Worm (Caenorhabditis elegans) whole organism, L4 larva: ENCODE measurements around the gene zfp-3.

Experiments used
- F49E8.2 ChIP-seq: sonication (generic microtip); optimal IDR thresholded peaks from 2 replicates; lab custom pipeline; 2016; ENCODE audit warnings: missing compliant biosample characterization, mild to moderate bottlenecking, missing genetic modification characterization, borderline replicate concordance
- R02D3.7 ChIP-seq: fragments of 150-350 bp; sonication (generic microtip); optimal IDR thresholded peaks from 3 replicates; lab custom pipeline; 2014; ENCODE audit warnings: missing biosample characterization, missing genetic modification characterization
- Y105C5A.15 ChIP-seq: fragments of 200-800 bp; sonication (Bioruptor generic); IDR thresholded peaks from 2 replicates; pipeline ENCODE4 v1.3.6; 2022; ENCODE audit warnings: missing genetic modification characterization, missing compliant biosample characterization
- Y5F2A.4 ChIP-seq: fragments of 200-800 bp; sonication (Bioruptor generic); optimal IDR thresholded peaks from 2 replicates; lab custom pipeline; 2018; ENCODE audit warnings: mild to moderate bottlenecking, missing genetic modification characterization, missing compliant biosample characterization
- Y75B8A.6 ChIP-seq: fragments of 200-800 bp; sonication (Bioruptor generic); IDR thresholded peaks from 2 replicates; pipeline ENCODE4 v1.3.6; 2022; ENCODE audit warnings: missing genetic modification reagents, missing genetic modification characterization, missing compliant biosample characterization
- ZK337.2 ChIP-seq: fragments of 200-800 bp; sonication (Bioruptor generic); IDR thresholded peaks from 2 replicates; pipeline ENCODE4 v1.3.6; 2022; ENCODE audit warnings: missing genetic modification reagents, missing genetic modification characterization, missing compliant biosample characterization
- aha-1 ChIP-seq: fragments of 150-350 bp; peaks from one replicate; lab custom pipeline; 2014; ENCODE audit warnings: missing biosample characterization, missing genetic modification characterization
- arid-1 ChIP-seq: fragments of 200-800 bp; sonication (Bioruptor generic); conservative IDR thresholded peaks from 2 replicates; pipeline ENCODE4 v1.3.6; 2022; ENCODE audit warnings: missing genetic modification reagents, missing genetic modification characterization, missing compliant biosample characterization
- attf-4 ChIP-seq: sonication (generic microtip); optimal IDR thresholded peaks from 3 replicates; lab custom pipeline; 2017; ENCODE audit warnings: missing biosample characterization, missing genetic modification characterization
- ceh-20 ChIP-seq: fragments of 200-800 bp; sonication (Bioruptor generic); IDR thresholded peaks from 2 replicates; pipeline ENCODE4 v1.3.6; 2022; ENCODE audit warnings: missing genetic modification reagents, missing genetic modification characterization, missing compliant biosample characterization
- ceh-28 ChIP-seq: fragments of 150-350 bp; optimal IDR thresholded peaks from 2 replicates; lab custom pipeline; 2014; ENCODE audit warnings: missing biosample characterization, missing genetic modification reagents, missing genetic modification characterization
- ceh-82 ChIP-seq: sonication (generic microtip); optimal IDR thresholded peaks from 2 replicates; lab custom pipeline; 2017; ENCODE audit warnings: missing biosample characterization, missing genetic modification characterization
- daf-16 ChIP-seq, 3 experiments: sonication (generic microtip); optimal IDR thresholded peaks; 2 replicates each; lab custom pipeline; 2016 to 2017; ENCODE audit warnings: missing genetic modification characterization in 3 of 3, missing genetic modification reagents in 3 of 3, mild to moderate bottlenecking in 2 of 3, missing compliant biosample characterization in 2 of 3, missing biosample characterization in 1 of 3, moderate library complexity in 1 of 3
- dmd-6 ChIP-seq: fragments of 200-800 bp; sonication (Bioruptor generic); IDR thresholded peaks from 2 replicates; pipeline ENCODE4 v1.3.6; 2022; ENCODE audit warnings: missing genetic modification reagents, missing genetic modification characterization, missing compliant biosample characterization
- dmd-8 ChIP-seq: fragments of 200-800 bp; sonication (Bioruptor generic); IDR thresholded peaks from 2 replicates; pipeline ENCODE4 v1.3.6; 2022; ENCODE audit warnings: missing genetic modification characterization, missing compliant biosample characterization
- dpl-1 ChIP-seq: fragments of 150-350 bp; optimal IDR thresholded peaks from 2 replicates; lab custom pipeline; 2014; ENCODE audit warnings: missing biosample characterization, missing genetic modification reagents, missing genetic modification characterization
- dve-1 ChIP-seq: sonication (generic microtip); optimal IDR thresholded peaks from 2 replicates; lab custom pipeline; 2017; ENCODE audit warnings: antibody characterized with exemption, mild to moderate bottlenecking, missing genetic modification characterization, missing compliant biosample characterization; ENCODE audit not compliant: insufficient read depth
- egl-43 ChIP-seq: fragments of 200-800 bp; sonication (Bioruptor generic); IDR thresholded peaks from 2 replicates; pipeline ENCODE4 v1.3.6; 2022; ENCODE audit warnings: missing genetic modification reagents, missing genetic modification characterization, missing compliant biosample characterization
- fkh-10 ChIP-seq: fragments of 150-350 bp; optimal IDR thresholded peaks from 2 replicates; lab custom pipeline; 2014; ENCODE audit warnings: missing biosample characterization, missing genetic modification reagents, missing genetic modification characterization
- fos-1 ChIP-seq: fragments of 150-350 bp; optimal IDR thresholded peaks from 2 replicates; lab custom pipeline; 2014; ENCODE audit warnings: missing biosample characterization, missing genetic modification characterization
- hlh-11 ChIP-seq: fragments of 200-800 bp; sonication (Bioruptor generic); optimal IDR thresholded peaks from 2 replicates; lab custom pipeline; 2018; ENCODE audit warnings: mild to moderate bottlenecking, missing genetic modification characterization, missing compliant biosample characterization
- hmg-1.1 ChIP-seq: fragments of 200-800 bp; sonication (Bioruptor generic); IDR thresholded peaks from 2 replicates; pipeline ENCODE4 v1.3.6; 2022; ENCODE audit warnings: missing genetic modification reagents, missing genetic modification characterization, missing compliant biosample characterization
- lin-13 ChIP-seq: fragments of 150-350 bp; optimal IDR thresholded peaks from 2 replicates; lab custom pipeline; 2014; ENCODE audit warnings: missing biosample characterization, missing genetic modification reagents, missing genetic modification characterization
- lin-29 ChIP-seq: fragments of 200-800 bp; sonication (Bioruptor generic); IDR thresholded peaks from 2 replicates; pipeline ENCODE4 v1.3.6; 2022; ENCODE audit warnings: missing genetic modification reagents, missing genetic modification characterization, missing compliant biosample characterization
- lir-3 ChIP-seq: sonication (generic microtip); optimal IDR thresholded peaks from 2 replicates; lab custom pipeline; 2016; ENCODE audit warnings: mild to moderate bottlenecking, missing genetic modification characterization, missing compliant biosample characterization
- lsy-2 ChIP-seq, 2 experiments: fragments of 150-350 bp in 1 of 2; sonication (generic microtip) in 1 of 2; optimal IDR thresholded peaks; 2 replicates each; lab custom pipeline; 2014 to 2017; ENCODE audit warnings: missing biosample characterization in 2 of 2, missing genetic modification characterization in 2 of 2
- madf-5 ChIP-seq, 2 experiments: fragments of 200-800 bp; sonication (Bioruptor generic); IDR thresholded peaks; 2 replicates each; pipeline ENCODE4 v1.3.6; 2022; ENCODE audit warnings: missing compliant biosample characterization in 2 of 2, missing genetic modification characterization in 2 of 2
- mep-1 ChIP-seq: fragments of 150-350 bp; sonication (generic microtip); optimal IDR thresholded peaks from 3 replicates; lab custom pipeline; 2014; ENCODE audit warnings: missing biosample characterization, missing genetic modification characterization
- mes-2 ChIP-seq: sonication (generic microtip); optimal IDR thresholded peaks from 2 replicates; lab custom pipeline; 2016; ENCODE audit warnings: missing genotype, mild to moderate bottlenecking, missing genetic modification characterization, missing compliant biosample characterization; ENCODE audit not compliant: poor library complexity, severe bottlenecking
- nhr-102 ChIP-seq: sonication (generic microtip); optimal IDR thresholded peaks from 2 replicates; lab custom pipeline; 2016; ENCODE audit warnings: mild to moderate bottlenecking, missing genetic modification characterization, moderate library complexity, missing compliant biosample characterization
- nhr-237 ChIP-seq: sonication (generic microtip); optimal IDR thresholded peaks from 2 replicates; lab custom pipeline; 2017; ENCODE audit warnings: missing biosample characterization, missing genetic modification characterization
- nhr-25 ChIP-seq: sonication (generic microtip); optimal IDR thresholded peaks from 2 replicates; lab custom pipeline; 2017; ENCODE audit warnings: missing genetic modification characterization, mild to moderate bottlenecking, missing compliant biosample characterization, antibody characterized with exemption, moderate library complexity, borderline replicate concordance; ENCODE audit not compliant: insufficient read depth
- nhr-42 ChIP-seq: fragments of 200-800 bp; sonication (Bioruptor generic); IDR thresholded peaks from 2 replicates; pipeline ENCODE4 v1.3.6; 2022; ENCODE audit warnings: missing genetic modification characterization, missing compliant biosample characterization
- nhr-48 ChIP-seq: sonication (generic microtip); optimal IDR thresholded peaks from 2 replicates; lab custom pipeline; 2016; ENCODE audit warnings: mild to moderate bottlenecking, missing genetic modification characterization, missing compliant biosample characterization
- nhr-76 ChIP-seq: fragments of 150-350 bp; optimal IDR thresholded peaks from 2 replicates; lab custom pipeline; 2014; ENCODE audit warnings: missing biosample characterization, missing genetic modification characterization
- php-3 ChIP-seq: fragments of 200-800 bp; sonication (Bioruptor generic); IDR thresholded peaks from 2 replicates; pipeline ENCODE4 v1.3.6; 2022; ENCODE audit warnings: missing genetic modification reagents, missing genetic modification characterization, missing compliant biosample characterization
- pqm-1 ChIP-seq: sonication (generic microtip); optimal IDR thresholded peaks from 2 replicates; lab custom pipeline; 2017; ENCODE audit warnings: missing biosample characterization, missing genetic modification characterization
- rbr-2 ChIP-seq: sonication (generic microtip); optimal IDR thresholded peaks from 2 replicates; lab custom pipeline; 2016; ENCODE audit warnings: missing genotype, missing genetic modification characterization, missing compliant biosample characterization
- sdz-12 ChIP-seq: fragments of 200-800 bp; sonication (Bioruptor generic); optimal IDR thresholded peaks from 2 replicates; lab custom pipeline; 2018; ENCODE audit warnings: mild to moderate bottlenecking, missing genetic modification characterization, missing compliant biosample characterization
- skn-1 ChIP-seq: fragments of 150-350 bp; optimal IDR thresholded peaks from 2 replicates; lab custom pipeline; 2014; ENCODE audit warnings: missing biosample characterization, missing genetic modification characterization
- snpc-1.2 ChIP-seq: fragments of 200-800 bp; sonication (Bioruptor generic); IDR thresholded peaks from 2 replicates; pipeline ENCODE4 v1.3.6; 2022; ENCODE audit warnings: missing genetic modification reagents, missing genetic modification characterization, missing compliant biosample characterization
- tra-1 ChIP-seq: fragments of 200-800 bp; sonication (Bioruptor generic); IDR thresholded peaks from 2 replicates; pipeline ENCODE4 v1.3.6; 2022; ENCODE audit warnings: missing genetic modification reagents, missing genetic modification characterization, missing compliant biosample characterization
- zag-1 ChIP-seq: fragments of 150-350 bp; optimal IDR thresholded peaks from 2 replicates; lab custom pipeline; 2014; ENCODE audit warnings: missing biosample characterization, missing genetic modification characterization
- zfp-3 ChIP-seq: fragments of 200-800 bp; sonication (Bioruptor generic); conservative IDR thresholded peaks from 2 replicates; pipeline ENCODE4 v1.3.6; 2022; ENCODE audit warnings: missing genetic modification reagents, missing genetic modification characterization, missing compliant biosample characterization
- zip-2 ChIP-seq: fragments of 150-350 bp; optimal IDR thresholded peaks from 2 replicates; lab custom pipeline; 2014; ENCODE audit warnings: missing biosample characterization, missing genetic modification characterization
- ztf-7 ChIP-seq: fragments of 150-350 bp; optimal IDR thresholded peaks from 2 replicates; lab custom pipeline; 2014; ENCODE audit warnings: missing biosample characterization, missing genetic modification characterization

zfp-3 gene

DNA sequence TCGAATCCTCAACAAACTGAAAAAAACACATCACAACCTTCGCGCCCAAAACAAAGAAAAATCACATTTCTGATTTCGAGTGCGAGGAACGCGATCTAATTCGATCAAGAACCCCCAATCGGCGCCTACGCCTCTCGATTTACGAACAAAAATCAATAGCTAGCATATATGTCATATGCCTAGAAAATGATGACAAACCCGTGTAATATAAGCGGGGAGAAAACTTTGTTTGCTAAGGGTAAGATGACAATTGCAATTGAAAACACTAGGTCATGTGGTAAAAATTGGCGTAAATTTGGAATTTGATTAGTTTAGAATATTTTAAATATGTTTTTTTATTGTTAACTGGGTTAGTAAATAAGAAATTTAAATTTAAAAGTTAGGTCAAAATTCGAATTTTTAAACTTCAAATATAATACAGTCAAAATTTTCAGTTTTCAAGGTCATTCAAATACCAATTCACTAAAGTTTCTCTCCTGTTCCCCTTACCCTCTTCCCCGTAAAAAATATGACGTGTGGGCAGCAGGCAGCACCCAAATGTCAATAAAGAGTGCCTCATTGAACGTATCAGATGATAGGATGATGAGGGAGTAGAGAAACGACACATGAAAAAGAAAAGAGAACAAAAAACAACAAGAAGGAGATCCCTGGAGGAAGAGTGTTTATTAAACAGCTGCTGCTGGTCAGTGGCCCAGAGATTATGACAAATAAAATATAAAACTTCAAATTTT, 10.1 kb upstream of the zfp-3 start (continued):
- TF ChIP-seq rbr-2 (tag; lab: Kevin White, UChicago) (no peak), nhr-48 (tag; lab: Kevin White, UChicago) (peak; percentile 44), egl-43 (GFP tag; lab: Robert Waterston, UW) (no peak), nhr-42 (GFP tag; lab: Robert Waterston, UW) (no peak)
- TF ChIP-seq, all 104 proteins: peak for 25

ce11 chrX:1454385-1454784, 7.9 kb upstream of the zfp-3 start:
- TF ChIP-seq nhr-237 (tag; lab: Kevin White, UChicago) (no peak), lsy-2 (tag; optimal IDR thresholded peaks at IDR 0.05; lab: Kevin White, UChicago) (peak; percentile 63 to 82), hlh-11 (tag; lab: Kevin White, UChicago) (peak; percentile 99), ceh-82 (tag; lab: Kevin White, UChicago) (no peak), rbr-2 (tag; lab: Kevin White, UChicago) (peak; percentile 93), F49E8.2 (tag; lab: Kevin White, UChicago) (no peak), zag-1 (tag; lab: Kevin White, UChicago) (no peak), ztf-7 (tag; lab: Kevin White, UChicago) (peak; percentile 73), dmd-8 (GFP tag; lab: Robert Waterston, UW) (peak; percentile 61; the same call in 1 of the 2 replicates), snpc-1.2 (no peak), skn-1 (no peak), aha-1 (tag; lab: Kevin White, UChicago) (peak; percentile 99), nhr-76 (tag; lab: Kevin White, UChicago) (no peak), fkh-10 (peak; percentile 45), ZK337.2 (GFP tag; lab: Robert Waterston, UW) (no peak), hmg-1.1 (GFP tag; lab: Robert Waterston, UW) (peak; percentile 97), arid-1 (peak; percentile 86), Y5F2A.4 (GFP tag; lab: Kevin White, UChicago) (no peak), zfp-3 (GFP tag; lab: Robert Waterston, UW) (0 out of 2 replicates have a peak, but pooled peaks have one; percentile 22), dve-1 (tag; lab: Kevin White, UChicago) (peak; percentile 97), lir-3 (tag; lab: Kevin White, UChicago) (peak; percentile 10), dpl-1 (peak; percentile 41), Y105C5A.15 (0 out of 2 replicates have a peak, but pooled peaks have one; percentile 45), tra-1 (peak; percentile 84), madf-5 (GFP tag; IDR thresholded peaks at IDR 0.05; lab: Robert Waterston, UW) (peak in 1 of 2 experiments; percentile 32; a peak in 1 of 4 replicates), pqm-1 (peak; percentile 28), ceh-28 (no peak), nhr-48 (tag; lab: Kevin White, UChicago) (peak; percentile 90), mes-2 (tag; lab: Kevin White, UChicago) (peak; percentile 72), sdz-12 (GFP tag; lab: Kevin White, UChicago) (no peak), ceh-20 (GFP tag; lab: Robert Waterston, UW) (peak; percentile 90), mep-1 (tag; lab: Kevin White, UChicago) (peak; percentile 97), lin-29 (GFP tag; lab: Robert Waterston, UW) (peak; percentile 42; the same call in 1 of the 2 replicates), php-3 (GFP tag; lab: Robert Waterston, UW) (peak; percentile 77), Y75B8A.6 (GFP tag; lab: Robert Waterston, UW) (0 out of 2 replicates have a peak, but pooled peaks have one; percentile 8), zip-2 (tag; lab: Kevin White, UChicago) (peak; percentile 99), nhr-25 (tag; lab: Kevin White, UChicago) (peak; percentile 88), nhr-102 (peak; percentile 80), nhr-42 (GFP tag; lab: Robert Waterston, UW) (no peak; the same call in 1 of the 2 replicates), daf-16 (GFP tag; optimal IDR thresholded peaks at IDR 0.05; lab: Kevin White, UChicago) (peak in 1 of 2 experiments; percentile 67), daf-16 (tag; optimal IDR thresholded peaks at IDR 0.05; lab: Kevin White, UChicago) (peak; percentile 80), dmd-6 (GFP tag; lab: Robert Waterston, UW) (peak; percentile 96), fos-1 (tag; lab: Kevin White, UChicago) (peak; percentile 100), attf-4 (tag; lab: Kevin White, UChicago) (peak; percentile 70), lin-13 (peak; percentile 44), R02D3.7 (tag; lab: Kevin White, UChicago) (no peak)
